Worm (Caenorhabditis elegans) whole organism, L1 larva: ENCODE results near the gene pals-21.

Source experiments
- ama-1 ChIP-seq: fragments of 150-350 bp; optimal IDR thresholded peaks from 2 replicates; lab custom pipeline; 2014
- blmp-1 ChIP-seq: fragments of 150-350 bp; optimal IDR thresholded peaks from 2 replicates; lab custom pipeline; 2014; ENCODE audit warnings: missing biosample characterization, missing genetic modification characterization
- ceh-8 ChIP-seq: fragments of 200-800 bp; sonication (Bioruptor generic); optimal IDR thresholded peaks from 2 replicates; lab custom pipeline; 2018; ENCODE audit warnings: mild to moderate bottlenecking, missing genetic modification characterization, moderate library complexity, missing compliant biosample characterization
- ceh-82 ChIP-seq, 3 experiments: fragments of 150-350 bp in 1 of 3; sonication (generic microtip) in 2 of 3; optimal IDR thresholded peaks; 2 replicates each; lab custom pipeline; 2014 to 2017; ENCODE audit warnings: missing biosample characterization in 3 of 3, missing genetic modification characterization in 3 of 3
- ceh-90 ChIP-seq: sonication (generic microtip); optimal IDR thresholded peaks from 2 replicates; lab custom pipeline; 2016; ENCODE audit warnings: missing genetic modification characterization, missing compliant biosample characterization
- ces-1 ChIP-seq: fragments of 150-350 bp; optimal IDR thresholded peaks from 2 replicates; lab custom pipeline; 2014; ENCODE audit warnings: missing biosample characterization, missing genetic modification reagents, missing genetic modification characterization
- dpl-1 ChIP-seq, 3 experiments: fragments of 150-350 bp in 2 of 3; sonication (generic microtip) in 1 of 3; optimal IDR thresholded peaks; 2 replicates each; lab custom pipeline; 2014 to 2017; ENCODE audit warnings: missing biosample characterization in 3 of 3, missing genetic modification characterization in 3 of 3, missing genetic modification reagents in 3 of 3
- efl-1 ChIP-seq, 4 experiments: fragments of 150-350 bp; optimal IDR thresholded peaks in 3 of 4; peaks in 1 of 4; 1 replicate in 1 of 4; 2 replicates in 3 of 4; lab custom pipeline; 2014; ENCODE audit warnings: missing biosample characterization in 2 of 4, missing genetic modification characterization in 2 of 4, missing genetic modification reagents in 2 of 4
- elt-3 ChIP-seq, 6 experiments: fragments of 150-350 bp in 1 of 6; sonication (generic microtip); optimal IDR thresholded peaks; 2 replicates each; lab custom pipeline; 2017 to 2018; ENCODE audit warnings: missing biosample characterization in 6 of 6, missing genetic modification characterization in 6 of 6, inconsistent platforms in 1 of 6
- fkh-10 ChIP-seq: sonication (generic microtip); optimal IDR thresholded peaks from 2 replicates; lab custom pipeline; 2017; ENCODE audit warnings: missing biosample characterization, missing genetic modification reagents, missing genetic modification characterization
- hlh-17 ChIP-seq: fragments of 200-800 bp; sonication (Bioruptor generic); optimal IDR thresholded peaks from 2 replicates; lab custom pipeline; 2018; ENCODE audit warnings: missing genetic modification characterization, mild to moderate bottlenecking, missing compliant biosample characterization, moderate library complexity, borderline replicate concordance
- hlh-4 ChIP-seq: sonication (generic microtip); optimal IDR thresholded peaks from 2 replicates; lab custom pipeline; 2016; ENCODE audit warnings: mild to moderate bottlenecking, missing genetic modification characterization, missing compliant biosample characterization
- hpl-2 ChIP-seq: fragments of 150-350 bp; optimal IDR thresholded peaks from 2 replicates; lab custom pipeline; 2014; ENCODE audit warnings: missing biosample characterization, missing genetic modification reagents, missing genetic modification characterization
- irx-1 ChIP-seq: sonication (generic microtip); optimal IDR thresholded peaks from 2 replicates; lab custom pipeline; 2016; ENCODE audit warnings: missing genetic modification characterization, missing compliant biosample characterization
- lin-15B ChIP-seq: fragments of 150-350 bp; sonication (generic microtip); optimal IDR thresholded peaks from 3 replicates; lab custom pipeline; 2014; ENCODE audit warnings: missing biosample characterization, missing genetic modification characterization
- lin-35 ChIP-seq, 2 experiments: fragments of 150-350 bp; optimal IDR thresholded peaks; 2 replicates each; lab custom pipeline; 2014; ENCODE audit warnings: missing biosample characterization in 2 of 2, missing genetic modification characterization in 2 of 2, missing genetic modification reagents in 2 of 2
- lir-3 ChIP-seq: sonication (generic microtip); optimal IDR thresholded peaks from 2 replicates; lab custom pipeline; 2016; ENCODE audit warnings: mild to moderate bottlenecking, missing genetic modification characterization, moderate library complexity, missing compliant biosample characterization; ENCODE audit not compliant: poor library complexity
- lsy-2 ChIP-seq, 2 experiments: fragments of 150-350 bp; optimal IDR thresholded peaks; 2 replicates each; lab custom pipeline; 2014; ENCODE audit warnings: missing biosample characterization in 2 of 2, missing genetic modification characterization in 2 of 2
- mdl-1 ChIP-seq, 2 experiments: fragments of 150-350 bp; optimal IDR thresholded peaks; 2 replicates each; lab custom pipeline; 2014 to 2017; ENCODE audit warnings: missing biosample characterization in 2 of 2, missing genetic modification characterization in 2 of 2, inconsistent platforms in 1 of 2
- mep-1 ChIP-seq: fragments of 150-350 bp; optimal IDR thresholded peaks from 2 replicates; lab custom pipeline; 2014; ENCODE audit warnings: missing biosample characterization, missing genetic modification characterization
- nhr-12 ChIP-seq: sonication (generic microtip); optimal IDR thresholded peaks from 2 replicates; lab custom pipeline; 2017; ENCODE audit warnings: missing biosample characterization, missing genetic modification characterization
- nhr-19 ChIP-seq: fragments of 200-800 bp; sonication (Bioruptor generic); conservative IDR thresholded peaks from 2 replicates; pipeline ENCODE4 v1.3.6; 2022; ENCODE audit warnings: missing genetic modification characterization, missing compliant biosample characterization
- nhr-71 ChIP-seq: sonication (generic microtip); optimal IDR thresholded peaks from 2 replicates; lab custom pipeline; 2016; ENCODE audit warnings: mild to moderate bottlenecking, missing genetic modification characterization, moderate library complexity, missing compliant biosample characterization
- nhr-76 ChIP-seq: sonication (generic microtip); optimal IDR thresholded peaks from 2 replicates; lab custom pipeline; 2017; ENCODE audit warnings: missing biosample characterization, missing genetic modification characterization
- nhr-84 ChIP-seq: sonication (generic microtip); optimal IDR thresholded peaks from 2 replicates; lab custom pipeline; 2017; ENCODE audit warnings: missing biosample characterization, missing genetic modification characterization
- nhr-85 ChIP-seq: sonication (generic microtip); peaks from one replicate; lab custom pipeline; 2016; ENCODE audit warnings: missing genetic modification characterization, inconsistent platforms, missing compliant biosample characterization
- skn-1 ChIP-seq: fragments of 150-350 bp; optimal IDR thresholded peaks from 2 replicates; lab custom pipeline; 2014; ENCODE audit warnings: missing biosample characterization, missing genetic modification characterization
- snpc-4 ChIP-seq: fragments of 150-350 bp; optimal IDR thresholded peaks from 2 replicates; lab custom pipeline; 2014; ENCODE audit warnings: missing biosample characterization, missing genetic modification characterization
- snu-23 ChIP-seq: sonication (generic microtip); optimal IDR thresholded peaks from 2 replicates; lab custom pipeline; 2016; ENCODE audit warnings: missing genetic modification characterization, missing compliant biosample characterization
- sox-4 ChIP-seq: sonication (generic microtip); optimal IDR thresholded peaks from 2 replicates; lab custom pipeline; 2016; ENCODE audit warnings: missing genetic modification characterization, missing compliant biosample characterization
- sup-37 ChIP-seq: fragments of 200-800 bp; sonication (Bioruptor generic); optimal IDR thresholded peaks from 2 replicates; lab custom pipeline; 2018; ENCODE audit warnings: mild to moderate bottlenecking, missing genetic modification characterization, missing compliant biosample characterization
- swsn-7 ChIP-seq: sonication (generic microtip); optimal IDR thresholded peaks from 2 replicates; lab custom pipeline; 2016; ENCODE audit warnings: missing genetic modification characterization, missing compliant biosample characterization
- unc-130 ChIP-seq: fragments of 150-350 bp; optimal IDR thresholded peaks from 2 replicates; lab custom pipeline; 2017; ENCODE audit warnings: missing biosample characterization, missing genetic modification characterization, inconsistent platforms
- unc-62 ChIP-seq: fragments of 150-350 bp; optimal IDR thresholded peaks from 2 replicates; lab custom pipeline; 2014; ENCODE audit warnings: missing biosample characterization, missing genetic modification reagents, missing genetic modification characterization
- xbp-1 ChIP-seq: sonication (generic microtip); optimal IDR thresholded peaks from 2 replicates; lab custom pipeline; 2016; ENCODE audit warnings: missing genetic modification characterization, missing compliant biosample characterization
- zip-4 ChIP-seq: fragments of 200-800 bp; sonication (Bioruptor generic); optimal IDR thresholded peaks from 2 replicates; lab custom pipeline; 2018; ENCODE audit warnings: mild to moderate bottlenecking, missing genetic modification characterization, moderate library complexity, missing compliant biosample characterization
- ztf-4 ChIP-seq: fragments of 150-350 bp; optimal IDR thresholded peaks from 2 replicates; lab custom pipeline; 2014; ENCODE audit warnings: missing biosample characterization, missing genetic modification characterization

pals-21 gene

DNA sequence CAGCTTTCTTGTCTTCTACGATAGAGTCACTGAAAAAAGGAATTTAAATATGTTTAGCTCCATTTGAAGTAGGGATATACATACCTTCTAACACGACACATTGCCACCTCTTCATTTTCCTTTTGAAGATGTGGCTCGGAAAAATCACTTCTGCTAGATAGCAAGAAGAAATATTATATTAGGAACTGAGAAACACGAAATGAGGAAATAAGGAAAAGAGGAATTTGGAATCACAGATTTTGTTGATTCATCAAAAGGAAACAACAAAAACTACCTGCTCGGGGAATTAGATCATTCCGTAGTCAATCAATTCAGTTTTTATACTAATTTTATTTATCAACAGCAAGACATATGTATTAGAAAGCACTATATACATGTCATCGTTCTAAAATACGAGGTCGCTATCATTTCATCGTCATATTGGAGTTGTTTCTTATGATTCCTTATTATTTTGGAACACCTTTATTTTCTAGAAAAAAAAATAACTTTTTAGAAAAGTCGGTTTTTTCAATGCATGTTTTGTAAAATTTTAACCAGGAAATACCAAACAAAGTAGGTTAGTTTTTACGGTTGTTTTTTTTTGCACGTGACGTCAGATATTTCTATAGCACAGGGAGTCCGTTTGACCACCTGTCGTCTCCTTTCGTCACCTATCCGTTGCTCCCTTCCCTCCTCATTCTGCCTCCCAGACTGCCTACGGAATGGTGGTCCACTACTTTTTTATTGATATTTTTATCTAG, at the start of gene pals-21, which contains the start of gene Y82E9BR.6:
Gene pals-21, minus strand, starts transcription at position 101 of the 740 bp plus-strand sequence.
Gene Y82E9BR.6, plus strand, starts transcription at position 690 of the 740 bp plus-strand sequence.
- TF ChIP-seq efl-1 (optimal IDR thresholded peaks at IDR 0.05; lab: Kevin White, UChicago) (no peak), efl-1 (GFP tag; optimal IDR thresholded peaks at IDR 0.05 in 1 of 2; lab: Kevin White, UChicago) (peak in 1 of 2 experiments; percentile 52), dpl-1 (GFP tag; optimal IDR thresholded peaks at IDR 0.05; lab: Kevin White, UChicago) (no peak)

DNA sequence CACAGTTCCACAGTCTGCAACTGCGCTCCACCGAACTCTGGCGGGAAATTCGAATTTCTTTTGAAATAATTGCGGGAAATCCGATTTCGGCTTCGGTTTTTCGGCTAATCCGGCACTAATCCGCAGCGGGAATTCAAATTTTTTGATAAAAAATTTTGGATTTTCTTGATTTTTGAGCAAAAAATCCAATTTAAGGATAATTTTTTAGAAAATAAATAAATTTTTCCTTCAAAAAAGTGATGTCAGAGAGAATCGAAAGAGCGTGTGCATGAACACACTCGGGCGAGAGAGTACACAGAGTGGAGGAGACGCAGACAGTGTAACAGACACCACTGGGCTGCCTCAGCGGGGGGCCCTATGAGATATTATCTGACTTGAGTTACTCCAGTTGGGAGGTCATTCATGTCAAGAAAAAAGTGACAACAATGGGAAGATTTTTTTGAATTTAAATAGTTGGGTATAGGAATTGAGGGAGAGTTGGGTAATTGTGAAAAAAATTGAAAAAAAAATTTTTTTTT, 49.5 kb upstream of the pals-21 start:
- TF ChIP-seq nhr-19 (GFP tag; lab: Robert Waterston, UW), result no peak
- TF ChIP-seq fkh-10 (GFP tag; lab: Kevin White, UChicago), result no peak
- no peak for TF ChIP-seq hlh-17 (GFP tag; lab: Kevin White, UChicago)
- peak in 1 of 2 experiments; percentile 1 for TF ChIP-seq lin-35 (GFP tag; optimal IDR thresholded peaks at IDR 0.05; lab: Kevin White, UChicago)
- no peak for TF ChIP-seq snpc-4 (tag; lab: Kevin White, UChicago)
- TF ChIP-seq lir-3 (tag; lab: Kevin White, UChicago), result no peak
- no peak for TF ChIP-seq skn-1 (tag; lab: Kevin White, UChicago)
- no peak for TF ChIP-seq sox-4 (tag; lab: Kevin White, UChicago)
- no peak for TF ChIP-seq lin-15B (tag; lab: Kevin White, UChicago)
- no peak for TF ChIP-seq nhr-84 (tag; lab: Kevin White, UChicago)
- TF ChIP-seq hpl-2 (GFP tag; lab: Kevin White, UChicago), result no peak
- TF ChIP-seq unc-62 (GFP tag; lab: Kevin White, UChicago), result no peak
- TF ChIP-seq zip-4 (GFP tag; lab: Kevin White, UChicago), result no peak
- no peak for TF ChIP-seq nhr-76 (tag; lab: Kevin White, UChicago)
- TF ChIP-seq blmp-1, result no peak
- TF ChIP-seq dpl-1 (GFP tag; optimal IDR thresholded peaks at IDR 0.05; lab: Kevin White, UChicago), result peak in 2 of 3 experiments; percentile 17 to 39
- TF ChIP-seq mdl-1 (tag; optimal IDR thresholded peaks at IDR 0.05; lab: Kevin White, UChicago), result peak in 1 of 2 experiments; percentile 0
- TF ChIP-seq xbp-1 (tag; lab: Kevin White, UChicago), result no peak
- TF ChIP-seq ceh-8, result no peak
- peak; percentile 27 for TF ChIP-seq swsn-7
- peak in 1 of 3 experiments; percentile 30 for TF ChIP-seq ceh-82 (tag; optimal IDR thresholded peaks at IDR 0.05; lab: Kevin White, UChicago)
- peak; percentile 23 to 25 for TF ChIP-seq efl-1 (optimal IDR thresholded peaks at IDR 0.05; lab: Kevin White, UChicago)
- peak; percentile 53 to 91 for TF ChIP-seq efl-1 (GFP tag; optimal IDR thresholded peaks at IDR 0.05 in 1 of 2; lab: Kevin White, UChicago)
- TF ChIP-seq unc-130 (tag; lab: Kevin White, UChicago), result no peak
- peak; percentile 40 to 51 for TF ChIP-seq lsy-2 (tag; optimal IDR thresholded peaks at IDR 0.05; lab: Kevin White, UChicago)
- no peak for TF ChIP-seq ces-1 (GFP tag; lab: Kevin White, UChicago)
- peak; percentile 39 for TF ChIP-seq nhr-85 (tag; lab: Kevin White, UChicago)
- TF ChIP-seq ceh-90 (tag; lab: Kevin White, UChicago), result no peak
- no peak for TF ChIP-seq sup-37 (GFP tag; lab: Kevin White, UChicago)
- TF ChIP-seq ama-1 (lab: Kevin White, UChicago), result no peak
- TF ChIP-seq nhr-12 (tag; lab: Kevin White, UChicago), result no peak
- peak; percentile 46 for TF ChIP-seq mep-1 (tag; lab: Kevin White, UChicago)
- no peak for TF ChIP-seq elt-3 (tag; optimal IDR thresholded peaks at IDR 0.05; lab: Kevin White, UChicago)
- TF ChIP-seq ztf-4 (tag; lab: Kevin White, UChicago), result no peak
- no peak for TF ChIP-seq hlh-4 (tag; lab: Kevin White, UChicago)
- no peak for TF ChIP-seq irx-1
- TF ChIP-seq snu-23 (GFP tag; lab: Kevin White, UChicago), result peak; percentile 54
- no peak for TF ChIP-seq nhr-71 (tag; lab: Kevin White, UChicago)
